Worm (Caenorhabditis elegans) whole organism, L1 larva: ENCODE data around the gene idpc-2.

Experiments used
- aha-1 ChIP-seq: fragments of 150-350 bp; optimal IDR thresholded peaks from 2 replicates; lab custom pipeline; 2014; ENCODE audit warnings: missing biosample characterization, missing genetic modification characterization
- aly-2 ChIP-seq: fragments of 150-350 bp; optimal IDR thresholded peaks from 2 replicates; lab custom pipeline; 2014; ENCODE audit warnings: missing biosample characterization, missing genetic modification characterization
- blmp-1 ChIP-seq: fragments of 150-350 bp; optimal IDR thresholded peaks from 2 replicates; lab custom pipeline; 2014; ENCODE audit warnings: missing biosample characterization, missing genetic modification characterization
- ceh-8 ChIP-seq: fragments of 200-800 bp; sonication (Bioruptor generic); optimal IDR thresholded peaks from 2 replicates; lab custom pipeline; 2018; ENCODE audit warnings: mild to moderate bottlenecking, missing genetic modification characterization, moderate library complexity, missing compliant biosample characterization
- ceh-88 ChIP-seq: fragments of 200-800 bp; sonication (Bioruptor generic); IDR thresholded peaks from 2 replicates; pipeline ENCODE4 v1.3.6; 2022; ENCODE audit warnings: missing genetic modification characterization, missing compliant biosample characterization
- ces-1 ChIP-seq: fragments of 150-350 bp; optimal IDR thresholded peaks from 2 replicates; lab custom pipeline; 2014; ENCODE audit warnings: missing biosample characterization, missing genetic modification reagents, missing genetic modification characterization
- dsc-1 ChIP-seq: sonication (generic microtip); optimal IDR thresholded peaks from 2 replicates; lab custom pipeline; 2016; ENCODE audit warnings: mild to moderate bottlenecking, missing genetic modification characterization, missing compliant biosample characterization
- efl-1 ChIP-seq, 4 experiments: fragments of 150-350 bp; optimal IDR thresholded peaks in 3 of 4; peaks in 1 of 4; 1 replicate in 1 of 4; 2 replicates in 3 of 4; lab custom pipeline; 2014; ENCODE audit warnings: missing biosample characterization in 2 of 4, missing genetic modification characterization in 2 of 4, missing genetic modification reagents in 2 of 4
- efl-3 ChIP-seq: fragments of 200-800 bp; sonication (Bioruptor generic); optimal IDR thresholded peaks from 2 replicates; lab custom pipeline; 2018; ENCODE audit warnings: mild to moderate bottlenecking, missing genetic modification characterization, missing compliant biosample characterization
- egl-13 ChIP-seq: sonication (generic microtip); optimal IDR thresholded peaks from 2 replicates; lab custom pipeline; 2016; ENCODE audit warnings: missing genotype, missing genetic modification reagents, missing genetic modification characterization, missing compliant biosample characterization
- egl-27 ChIP-seq, 2 experiments: fragments of 150-350 bp in 1 of 2; sonication (generic microtip); optimal IDR thresholded peaks; 3 replicates each; lab custom pipeline; 2017 to 2018; ENCODE audit warnings: missing biosample characterization in 2 of 2, missing genetic modification characterization in 2 of 2, missing genetic modification reagents in 2 of 2
- fkh-10 ChIP-seq: sonication (generic microtip); optimal IDR thresholded peaks from 2 replicates; lab custom pipeline; 2017; ENCODE audit warnings: missing biosample characterization, missing genetic modification reagents, missing genetic modification characterization
- fkh-4 ChIP-seq: sonication (generic microtip); optimal IDR thresholded peaks from 2 replicates; lab custom pipeline; 2016; ENCODE audit warnings: missing compliant biosample characterization, missing genetic modification characterization, borderline replicate concordance
- fkh-8 ChIP-seq: sonication (generic microtip); optimal IDR thresholded peaks from 2 replicates; lab custom pipeline; 2016; ENCODE audit warnings: mild to moderate bottlenecking, missing genetic modification characterization, missing compliant biosample characterization
- grh-1 ChIP-seq: fragments of 200-800 bp; sonication (Bioruptor generic); IDR thresholded peaks from 2 replicates; pipeline ENCODE4 v1.3.6; 2022; ENCODE audit warnings: missing genetic modification reagents, missing genetic modification characterization, missing compliant biosample characterization
- hlh-17 ChIP-seq: fragments of 200-800 bp; sonication (Bioruptor generic); optimal IDR thresholded peaks from 2 replicates; lab custom pipeline; 2018; ENCODE audit warnings: missing genetic modification characterization, mild to moderate bottlenecking, missing compliant biosample characterization, moderate library complexity, borderline replicate concordance
- hlh-4 ChIP-seq: sonication (generic microtip); optimal IDR thresholded peaks from 2 replicates; lab custom pipeline; 2016; ENCODE audit warnings: mild to moderate bottlenecking, missing genetic modification characterization, missing compliant biosample characterization
- hpl-2 ChIP-seq: fragments of 150-350 bp; optimal IDR thresholded peaks from 2 replicates; lab custom pipeline; 2014; ENCODE audit warnings: missing biosample characterization, missing genetic modification reagents, missing genetic modification characterization
- isw-1 ChIP-seq: fragments of 200-800 bp; sonication (Bioruptor generic); IDR thresholded peaks from 2 replicates; pipeline ENCODE4 v1.3.6; 2022; ENCODE audit warnings: missing genetic modification characterization, missing compliant biosample characterization
- lin-13 ChIP-seq: fragments of 150-350 bp; optimal IDR thresholded peaks from 2 replicates; lab custom pipeline; 2014; ENCODE audit warnings: missing biosample characterization, missing genetic modification reagents, missing genetic modification characterization
- lin-14 ChIP-seq: fragments of 200-800 bp; sonication (Bioruptor generic); optimal IDR thresholded peaks from 2 replicates; lab custom pipeline; 2018; ENCODE audit warnings: mild to moderate bottlenecking, missing genetic modification characterization, moderate library complexity, missing compliant biosample characterization
- lin-39 ChIP-seq: fragments of 150-350 bp; optimal IDR thresholded peaks from 2 replicates; lab custom pipeline; 2014; ENCODE audit warnings: missing biosample characterization, missing genetic modification reagents, missing genetic modification characterization
- lsy-2 ChIP-seq, 2 experiments: fragments of 150-350 bp; optimal IDR thresholded peaks; 2 replicates each; lab custom pipeline; 2014; ENCODE audit warnings: missing biosample characterization in 2 of 2, missing genetic modification characterization in 2 of 2
- mdl-1 ChIP-seq, 2 experiments: fragments of 150-350 bp; optimal IDR thresholded peaks; 2 replicates each; lab custom pipeline; 2014 to 2017; ENCODE audit warnings: missing biosample characterization in 2 of 2, missing genetic modification characterization in 2 of 2, inconsistent platforms in 1 of 2
- mef-2 ChIP-seq: fragments of 150-350 bp; optimal IDR thresholded peaks from 2 replicates; lab custom pipeline; 2014; ENCODE audit warnings: missing biosample characterization, missing genetic modification characterization
- nhr-28 ChIP-seq: fragments of 150-350 bp; optimal IDR thresholded peaks from 2 replicates; lab custom pipeline; 2014; ENCODE audit warnings: missing biosample characterization, missing genetic modification characterization
- nhr-77 ChIP-seq: fragments of 150-350 bp; optimal IDR thresholded peaks from 2 replicates; lab custom pipeline; 2014; ENCODE audit warnings: missing biosample characterization, missing genetic modification characterization
- nhr-85 ChIP-seq: sonication (generic microtip); peaks from one replicate; lab custom pipeline; 2016; ENCODE audit warnings: missing genetic modification characterization, inconsistent platforms, missing compliant biosample characterization
- pax-3 ChIP-seq: fragments of 200-800 bp; sonication (Bioruptor generic); optimal IDR thresholded peaks from 2 replicates; lab custom pipeline; 2018; ENCODE audit warnings: mild to moderate bottlenecking, missing genetic modification characterization, moderate library complexity, missing compliant biosample characterization
- pqm-1 ChIP-seq: sonication (generic microtip); optimal IDR thresholded peaks from 3 replicates; lab custom pipeline; 2017; ENCODE audit warnings: missing biosample characterization, missing genetic modification characterization
- skn-1 ChIP-seq: fragments of 150-350 bp; optimal IDR thresholded peaks from 2 replicates; lab custom pipeline; 2014; ENCODE audit warnings: missing biosample characterization, missing genetic modification characterization
- snpc-4 ChIP-seq: fragments of 150-350 bp; optimal IDR thresholded peaks from 2 replicates; lab custom pipeline; 2014; ENCODE audit warnings: missing biosample characterization, missing genetic modification characterization
- sox-4 ChIP-seq: sonication (generic microtip); optimal IDR thresholded peaks from 2 replicates; lab custom pipeline; 2016; ENCODE audit warnings: missing genetic modification characterization, missing compliant biosample characterization
- sup-37 ChIP-seq: fragments of 200-800 bp; sonication (Bioruptor generic); optimal IDR thresholded peaks from 2 replicates; lab custom pipeline; 2018; ENCODE audit warnings: mild to moderate bottlenecking, missing genetic modification characterization, missing compliant biosample characterization
- swsn-7 ChIP-seq: sonication (generic microtip); optimal IDR thresholded peaks from 2 replicates; lab custom pipeline; 2016; ENCODE audit warnings: missing genetic modification characterization, missing compliant biosample characterization
- unc-30 ChIP-seq: sonication (generic microtip); optimal IDR thresholded peaks from 2 replicates; lab custom pipeline; 2017; ENCODE audit warnings: missing biosample characterization, missing genetic modification characterization
- unc-98 ChIP-seq: fragments of 200-800 bp; sonication (Bioruptor generic); IDR thresholded peaks from 2 replicates; pipeline ENCODE4 v1.3.6; 2022; ENCODE audit warnings: missing genetic modification characterization, missing compliant biosample characterization
- xbp-1 ChIP-seq: sonication (generic microtip); optimal IDR thresholded peaks from 2 replicates; lab custom pipeline; 2016; ENCODE audit warnings: missing genetic modification characterization, missing compliant biosample characterization
- zag-1 ChIP-seq: fragments of 150-350 bp; optimal IDR thresholded peaks from 2 replicates; lab custom pipeline; 2014; ENCODE audit warnings: missing biosample characterization, missing genetic modification characterization
- ztf-11 ChIP-seq, 2 experiments: sonication (generic microtip); optimal IDR thresholded peaks; 2 replicates each; lab custom pipeline; 2016 to 2017; ENCODE audit warnings: missing genetic modification characterization in 2 of 2, missing biosample characterization in 1 of 2, missing compliant biosample characterization in 1 of 2

The idpc-2 gene

ce11 chrV:8603272-8603671 is 17.8 kb downstream of the idpc-2 start, which contains the start of gene F41E6.5 (continued):
- TF ChIP-seq pqm-1 (no peak), skn-1 (tag; lab: Kevin White, UChicago) (no peak), sox-4 (no peak), blmp-1 (tag; lab: Kevin White, UChicago) (peak; percentile 23)

DNA sequence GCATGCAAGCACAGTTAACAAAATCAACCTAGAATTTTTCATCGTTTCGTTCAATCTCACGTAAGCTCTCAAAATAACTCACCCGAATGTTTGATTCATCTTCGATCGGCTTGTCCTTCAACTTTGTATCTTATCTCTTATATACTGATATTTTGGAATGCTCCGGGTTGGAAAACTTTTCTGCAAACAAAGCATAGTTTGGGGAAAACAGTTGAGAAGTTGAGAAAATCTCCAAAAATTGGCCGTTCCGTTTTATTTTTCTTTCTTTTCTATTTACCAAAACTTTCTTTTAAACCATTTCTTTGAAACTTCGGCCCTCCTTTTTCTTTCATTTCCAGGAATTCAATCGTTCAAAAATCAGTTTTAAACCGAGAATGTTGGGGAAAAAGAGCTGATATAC is 18.5 kb downstream of the idpc-2 start, which contains the start of gene F41E6.15:
TSS of gene F41E6.15 (minus strand) at position 101 of the 400 bp plus-strand sequence.
- TF ChIP-seq grh-1 (no peak), isw-1 (GFP tag; lab: Robert Waterston, UW) (no peak), aha-1 (tag; lab: Kevin White, UChicago) (no peak), ceh-8 (GFP tag; lab: Kevin White, UChicago) (no peak), lin-39 (tag; lab: Kevin White, UChicago) (no peak), hlh-4 (tag; lab: Kevin White, UChicago) (no peak), sup-37 (GFP tag; lab: Kevin White, UChicago) (no peak), ces-1 (no peak), egl-27 (tag; optimal IDR thresholded peaks at IDR 0.05; lab: Kevin White, UChicago) (no peak), aly-2 (tag; lab: Kevin White, UChicago) (no peak), hpl-2 (no peak), ztf-11 (tag; optimal IDR thresholded peaks at IDR 0.05; lab: Kevin White, UChicago) (no peak), hlh-17 (GFP tag; lab: Kevin White, UChicago) (no peak), unc-30 (tag; lab: Kevin White, UChicago) (no peak), nhr-77 (tag; lab: Kevin White, UChicago) (no peak), nhr-85 (tag; lab: Kevin White, UChicago) (no peak), xbp-1 (tag; lab: Kevin White, UChicago) (no peak), unc-98 (GFP tag; lab: Robert Waterston, UW) (no peak), lin-13 (GFP tag; lab: Kevin White, UChicago) (no peak), efl-1 (optimal IDR thresholded peaks at IDR 0.05; lab: Kevin White, UChicago) (no peak), efl-1 (GFP tag; optimal IDR thresholded peaks at IDR 0.05 in 1 of 2; lab: Kevin White, UChicago) (no peak)

DNA sequence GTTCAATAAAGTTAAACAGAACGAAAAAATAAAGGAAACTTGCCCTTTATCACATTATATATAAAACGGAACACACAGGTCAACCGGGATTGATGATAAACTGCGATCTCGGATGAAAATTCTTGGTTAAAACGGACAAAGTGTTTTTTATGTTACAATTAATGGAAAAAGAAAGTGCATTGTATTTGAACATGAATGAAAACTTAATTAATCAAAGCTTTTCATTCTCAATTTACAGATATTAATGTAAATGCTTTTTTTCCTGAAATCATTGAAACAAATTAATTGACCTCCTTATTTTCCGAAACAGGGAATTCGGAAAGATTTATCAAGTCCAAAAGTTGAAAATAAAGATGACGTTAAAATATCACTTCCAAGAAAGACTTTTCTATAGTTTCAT is 19.7 kb downstream of the idpc-2 start, which contains the start of gene F41E6.8:
TSS of gene F41E6.8 (minus strand) at position 101 of the 400 bp plus-strand sequence.
- TF ChIP-seq lin-14 (GFP tag; lab: Kevin White, UChicago) (no peak), mdl-1 (tag; optimal IDR thresholded peaks at IDR 0.05; lab: Kevin White, UChicago) (no peak), blmp-1 (tag; lab: Kevin White, UChicago) (no peak), pqm-1 (no peak), snpc-4 (tag; lab: Kevin White, UChicago) (no peak)

ce11 chrV:8599957-8600356 is 21.2 kb downstream of the idpc-2 start:
- no peak for TF ChIP-seq nhr-77 (tag; lab: Kevin White, UChicago)
- TF ChIP-seq dsc-1 (tag; lab: Kevin White, UChicago): peak; percentile 98
- no peak for TF ChIP-seq egl-13 (tag; lab: Kevin White, UChicago)
- no peak for TF ChIP-seq fkh-10 (GFP tag; lab: Kevin White, UChicago)
- no peak for TF ChIP-seq pax-3 (tag; lab: Kevin White, UChicago)
- no peak for TF ChIP-seq swsn-7 (tag; lab: Kevin White, UChicago)
- no peak for TF ChIP-seq lsy-2 (tag; optimal IDR thresholded peaks at IDR 0.05; lab: Kevin White, UChicago)
- TF ChIP-seq fkh-4 (tag; lab: Kevin White, UChicago): peak; percentile 92

ce11 chrV:8599192-8599591 is 21.9 kb downstream of the idpc-2 start, which contains the start of gene F41E6.7:
Gene F41E6.7 (minus strand): TSS chrV:8599292.
- TF ChIP-seq efl-3 (GFP tag; lab: Kevin White, UChicago) (no peak), ceh-88 (GFP tag; lab: Robert Waterston, UW) (no peak), sup-37 (GFP tag; lab: Kevin White, UChicago) (no peak), nhr-28 (tag; lab: Kevin White, UChicago) (no peak), nhr-85 (tag; lab: Kevin White, UChicago) (no peak), fkh-8 (tag; lab: Kevin White, UChicago) (no peak), fkh-10 (GFP tag; lab: Kevin White, UChicago) (no peak), isw-1 (GFP tag; lab: Robert Waterston, UW) (no peak), aly-2 (tag; lab: Kevin White, UChicago) (no peak), zag-1 (tag; lab: Kevin White, UChicago) (no peak), mef-2 (tag; lab: Kevin White, UChicago) (no peak)
